Worm (Caenorhabditis elegans): ENCODE results near the gene clhm-1.

clhm-1 gene

ce11 chrII:6890095-6890494, 19.3 kb upstream of the clhm-1 start, which contains the start of gene acer-1 (continued):
- no peak for TF ChIP-seq attf-6 (GFP tag; IDR thresholded peaks at IDR 0.05)
- no peak for TF ChIP-seq zfh-2 (GFP tag; conservative IDR thresholded peaks at IDR 0.05)
- peak; percentile 26 for TF ChIP-seq F52B5.7 (tag; optimal IDR thresholded peaks at IDR 0.05)
- TF ChIP-seq nfya-2 (GFP tag; IDR thresholded peaks at IDR 0.05) = no peak
- no peak for TF ChIP-seq lin-40 (tag; optimal IDR thresholded peaks at IDR 0.05)
- TF ChIP-seq cebp-2 (GFP tag; IDR thresholded peaks at IDR 0.05) = 0 out of 2 replicates have a peak, but pooled peaks have one; percentile 6
- TF ChIP-seq ztf-25 (GFP tag; IDR thresholded peaks at IDR 0.05) = no peak

ce11 chrII:6889580-6889922, 18.7 kb upstream of the clhm-1 start:
- peak; percentile 94 for TF ChIP-seq ama-1 (optimal IDR thresholded peaks at IDR 0.05)
- no peak for TF ChIP-seq ama-1 (GFP tag; optimal IDR thresholded peaks at IDR 0.05)
- 0 out of 2 replicates have a peak, but pooled peaks have one; percentile 12 for TF ChIP-seq C06A6.2 (GFP tag; conservative IDR thresholded peaks at IDR 0.05)
- no peak for TF ChIP-seq ekl-4 (GFP tag; IDR thresholded peaks at IDR 0.05)
- TF ChIP-seq F37B4.10 (GFP tag; IDR thresholded peaks at IDR 0.05) = 0 out of 2 replicates have a peak, but pooled peaks have one; percentile 70
- TF ChIP-seq F23B12.7 (tag; optimal IDR thresholded peaks at IDR 0.05; ENCODE audit: insufficient read depth) = no peak
- TF ChIP-seq atf-7 (tag; optimal IDR thresholded peaks at IDR 0.05) = no peak
- no peak for TF ChIP-seq ets-4 (GFP tag; optimal IDR thresholded peaks at IDR 0.05)
- TF ChIP-seq snpc-4 (GFP tag; optimal IDR thresholded peaks at IDR 0.05) = no peak
- TF ChIP-seq snpc-4 (tag; optimal IDR thresholded peaks at IDR 0.05) = no peak
- TF ChIP-seq cebp-2 (GFP tag; IDR thresholded peaks at IDR 0.05) = no peak
- TF ChIP-seq somi-1 (GFP tag; optimal IDR thresholded peaks at IDR 0.05) = peak; percentile 43
- no peak for TF ChIP-seq akir-1 (GFP tag; optimal IDR thresholded peaks at IDR 0.05)
- peak; percentile 46; the same call in 1 of the 2 replicates for TF ChIP-seq nfyb-1 (GFP tag; IDR thresholded peaks at IDR 0.05)
- TF ChIP-seq fkh-3 (tag; optimal IDR thresholded peaks at IDR 0.05) = peak; percentile 33
- TF ChIP-seq F33H1.4 (GFP tag; IDR thresholded peaks at IDR 0.05) = no peak
- TF ChIP-seq lin-26 (GFP tag; IDR thresholded peaks at IDR 0.05) = no peak
- TF ChIP-seq tbx-9 (tag; optimal IDR thresholded peaks at IDR 0.05; ENCODE audit: borderline replicate concordance) = no peak
- no peak for TF ChIP-seq sea-2 (GFP tag; IDR thresholded peaks at IDR 0.05)
- no peak for TF ChIP-seq repo-1 (tag; optimal IDR thresholded peaks at IDR 0.05)

ce11 chrII:6888661-6889579, 18.1 kb upstream of the clhm-1 start:
- TF ChIP-seq B0336.3 (GFP tag; IDR thresholded peaks at IDR 0.05) (0 out of 2 replicates have a peak, but pooled peaks have one; percentile 39), F39B2.1 (GFP tag; IDR thresholded peaks at IDR 0.05) (no peak), ama-1 (optimal IDR thresholded peaks at IDR 0.05) (peak; percentile 88), ama-1 (GFP tag; optimal IDR thresholded peaks at IDR 0.05) (no peak), lin-35 (GFP tag; optimal IDR thresholded peaks at IDR 0.05) (peak in 1 of 3 experiments; percentile 46), nhr-120 (GFP tag; IDR thresholded peaks at IDR 0.05) (no peak), ZK185.1 (tag; optimal IDR thresholded peaks at IDR 0.05; ENCODE audit: poor library complexity, severe bottlenecking) (peak; percentile 33), attf-5 (GFP tag; optimal IDR thresholded peaks at IDR 0.05) (no peak), hmg-1.2 (GFP tag; IDR thresholded peaks at IDR 0.05) (0 out of 2 replicates have a peak, but pooled peaks have one; percentile 4)

ce11 chrII:6888211-6888610, 17.4 kb upstream of the clhm-1 start:
- TF ChIP-seq ekl-4 (GFP tag; IDR thresholded peaks at IDR 0.05) (0 out of 2 replicates have a peak, but pooled peaks have one; percentile 30), K12H6.12 (tag; optimal IDR thresholded peaks at IDR 0.05) (peak; percentile 34), akir-1 (GFP tag; optimal IDR thresholded peaks at IDR 0.05) (no peak), madf-10 (tag; optimal IDR thresholded peaks at IDR 0.05) (peak; percentile 61), F57C9.4 (tag; optimal IDR thresholded peaks at IDR 0.05) (no peak), sdz-38 (tag; optimal IDR thresholded peaks at IDR 0.05) (no peak), B0019.2 (GFP tag; conservative IDR thresholded peaks at IDR 0.05) (0 out of 2 replicates have a peak, but pooled peaks have one; percentile 21), snpc-4 (GFP tag; optimal IDR thresholded peaks at IDR 0.05) (no peak), snpc-4 (tag; optimal IDR thresholded peaks at IDR 0.05) (peak in 1 of 4 experiments; percentile 7), ztf-22 (GFP tag; optimal IDR thresholded peaks at IDR 0.05) (no peak), nhr-80 (tag; optimal IDR thresholded peaks at IDR 0.05) (peak; percentile 39), xnd-1 (tag; optimal IDR thresholded peaks at IDR 0.05) (no peak), dpff-1 (tag; optimal IDR thresholded peaks at IDR 0.05) (no peak), hsf-1 (GFP tag; IDR thresholded peaks at IDR 0.05) (0 out of 2 replicates have a peak, but pooled peaks have one; percentile 19), ets-4 (GFP tag; optimal IDR thresholded peaks at IDR 0.05) (no peak)
